Fruit fly (Drosophila melanogaster) Kc167 (cell line): Measurements from ENCODE around the gene Cbl.

Source experiments
- Myc ChIP-seq: fragments of >200 bp; optimal IDR thresholded peaks from 2 replicates; lab custom pipeline; 2017; ENCODE audit warnings: missing external identifiers
- h ChIP-seq: fragments of >200 bp; optimal IDR thresholded peaks from 3 replicates; lab custom pipeline; 2018; ENCODE audit warnings: missing external identifiers
- psq ChIP-seq: fragments of >200 bp; optimal IDR thresholded peaks from 2 replicates; lab custom pipeline; 2017; ENCODE audit warnings: missing external identifiers
- ttk ChIP-seq: sonication (Bioruptor generic); optimal IDR thresholded peaks from 2 replicates; lab custom pipeline; 2017; ENCODE audit warnings: missing external identifiers

DNA sequence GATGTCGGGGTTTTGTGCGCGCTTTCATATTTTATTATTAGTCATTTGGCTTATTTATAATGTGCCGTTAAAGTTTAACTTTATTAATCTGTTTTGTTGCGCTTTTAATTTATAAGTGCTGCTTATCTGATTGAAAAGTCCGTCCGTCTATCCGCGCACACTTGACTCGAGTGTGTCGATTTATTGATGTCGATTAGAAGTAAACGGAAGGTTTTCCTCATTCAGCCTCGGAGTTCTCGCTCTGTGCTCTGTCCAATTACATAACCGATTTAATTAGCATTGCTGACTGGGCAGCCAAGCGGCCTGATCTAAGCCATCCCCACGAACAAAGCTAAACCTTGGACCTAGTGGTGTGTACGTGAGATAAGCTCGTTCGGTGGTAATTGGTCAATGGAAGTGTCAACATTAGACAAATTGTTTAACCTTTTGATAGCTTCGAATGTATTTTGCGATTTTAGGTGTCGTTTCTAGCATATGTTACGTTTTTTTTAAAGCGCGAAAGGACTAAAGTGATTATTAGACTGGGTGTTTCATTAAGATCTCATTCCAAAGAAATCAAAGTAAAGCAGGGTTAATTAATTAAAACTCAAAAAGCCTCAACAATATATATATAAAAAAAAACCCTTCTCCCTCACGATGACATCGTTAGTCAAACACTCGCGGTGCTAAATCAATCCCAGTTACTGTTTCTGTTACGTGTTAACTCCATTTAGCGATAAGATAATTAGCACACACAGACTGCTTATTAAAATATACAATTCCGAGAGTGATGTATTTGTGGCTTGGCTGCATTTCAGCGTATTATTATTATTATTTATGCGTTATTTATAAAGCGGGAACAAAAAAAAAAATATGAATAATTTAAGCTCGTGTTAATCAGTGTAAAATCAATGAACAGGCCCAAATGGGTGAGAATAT is 28.9 kb downstream of the Cbl start:
- TF ChIP-seq h (lab: Kevin White, UChicago) (no peak), Myc (lab: Kevin White, UChicago) (no peak), psq (no peak), ttk (no peak)
